Fruit fly (Drosophila melanogaster) whole organism, embryonic: ENCODE data around the gene Bcat.

Source experiments
- Ada2b ChIP-seq: fragments of 200-800 bp; sonication (Bioruptor generic); IDR thresholded peaks from 2 replicates; pipeline ENCODE4 v1.3.6; 2022; ENCODE audit warnings: missing biosample characterization, missing genetic modification characterization
- Aef1 ChIP-seq: fragments of 200-800 bp; sonication (Bioruptor generic); IDR thresholded peaks from 3 replicates; pipeline ENCODE4 v1.3.6; 2022; ENCODE audit warnings: missing biosample characterization, missing genetic modification characterization
- Atf6 ChIP-seq: fragments of 200-800 bp; sonication (Bioruptor generic); IDR thresholded peaks from 2 replicates; pipeline ENCODE4 v1.3.6; 2022; ENCODE audit warnings: missing biosample characterization, missing genetic modification characterization
- Bdp1 ChIP-seq: fragments of 200-800 bp; sonication (Bioruptor generic); optimal IDR thresholded peaks from 3 replicates; lab custom pipeline; 2016; ENCODE audit warnings: missing biosample characterization, missing genetic modification characterization
- BtbVII ChIP-seq: fragments of 200-800 bp; sonication (Bioruptor generic); optimal IDR thresholded peaks from 3 replicates; lab custom pipeline; 2017; ENCODE audit warnings: missing biosample characterization, mild to moderate bottlenecking, missing genetic modification characterization
- CG10366 ChIP-seq: fragments of 200-800 bp; sonication (Bioruptor generic); IDR thresholded peaks from 2 replicates; pipeline ENCODE4 v1.3.6; 2022; ENCODE audit warnings: missing biosample characterization, missing genetic modification characterization
- CG13287 ChIP-seq: fragments of 200-800 bp; sonication (Bioruptor generic); IDR thresholded peaks from 2 replicates; pipeline ENCODE4 v1.3.6; 2022; ENCODE audit warnings: missing biosample characterization, missing genetic modification characterization; ENCODE audit not compliant: partially characterized antibody
- CG13424 ChIP-seq: fragments of 200-800 bp; sonication (Bioruptor generic); optimal IDR thresholded peaks from 2 replicates; lab custom pipeline; 2019; ENCODE audit warnings: missing biosample characterization, mild to moderate bottlenecking, missing genetic modification characterization, moderate library complexity
- CG14860 ChIP-seq: fragments of 200-800 bp; sonication (Bioruptor generic); IDR thresholded peaks from 3 replicates; pipeline ENCODE4 v1.3.6; 2022; ENCODE audit warnings: missing biosample characterization, missing genetic modification characterization; ENCODE audit not compliant: partially characterized antibody
- CG1529 ChIP-seq: fragments of 200-800 bp; sonication (Bioruptor generic); optimal IDR thresholded peaks from 3 replicates; lab custom pipeline; 2018; ENCODE audit warnings: missing biosample characterization, missing genetic modification characterization
- CG15479 ChIP-seq: fragments of 200-800 bp; sonication (Bioruptor generic); optimal IDR thresholded peaks from 3 replicates; lab custom pipeline; 2019; ENCODE audit warnings: missing biosample characterization, mild to moderate bottlenecking, missing genetic modification characterization, moderate library complexity
- CG1832 ChIP-seq: fragments of 200-800 bp; sonication (Bioruptor generic); optimal IDR thresholded peaks from 2 replicates; lab custom pipeline; 2017; ENCODE audit warnings: missing biosample characterization, mild to moderate bottlenecking, missing genetic modification characterization, inconsistent platforms
- CG3407 ChIP-seq: fragments of 200-800 bp; sonication (Bioruptor generic); optimal IDR thresholded peaks from 2 replicates; lab custom pipeline; 2018; ENCODE audit warnings: missing biosample characterization, mild to moderate bottlenecking, missing genetic modification characterization
- CG4854 ChIP-seq: fragments of 200-800 bp; sonication (Bioruptor generic); optimal IDR thresholded peaks from 2 replicates; lab custom pipeline; 2016; ENCODE audit warnings: missing biosample characterization, missing genetic modification characterization, inconsistent platforms
- CG5180 ChIP-seq: fragments of 200-800 bp; sonication (Bioruptor generic); optimal IDR thresholded peaks from 3 replicates; lab custom pipeline; 2017; ENCODE audit warnings: missing biosample characterization, missing genetic modification characterization, mild to moderate bottlenecking, moderate library complexity, missing genetic modification reagents
- CG7271 ChIP-seq: fragments of 200-800 bp; sonication (Bioruptor generic); optimal IDR thresholded peaks from 2 replicates; lab custom pipeline; 2018; ENCODE audit warnings: missing biosample characterization, mild to moderate bottlenecking, missing genetic modification characterization, moderate library complexity
- CG7357 ChIP-seq: fragments of 200-800 bp; sonication (Bioruptor generic); IDR thresholded peaks from 3 replicates; pipeline ENCODE4 v1.3.6; 2022; ENCODE audit warnings: missing biosample characterization, missing genetic modification characterization
- CkIIα-i1 ChIP-seq: fragments of 200-800 bp; sonication (Bioruptor generic); IDR thresholded peaks from 2 replicates; pipeline ENCODE4 v1.3.6; 2022; ENCODE audit warnings: missing biosample characterization, missing genetic modification characterization
- D19B ChIP-seq: fragments of 200-800 bp; sonication (Bioruptor generic); optimal IDR thresholded peaks from 2 replicates; lab custom pipeline; 2017; ENCODE audit warnings: missing biosample characterization, mild to moderate bottlenecking, missing genetic modification characterization
- H15 ChIP-seq: fragments of 200-800 bp; sonication (Bioruptor generic); IDR thresholded peaks from 3 replicates; pipeline ENCODE4 v1.3.6; 2022; ENCODE audit warnings: missing biosample characterization, missing genetic modification characterization
- HLH54F ChIP-seq: fragments of 200-800 bp; sonication (Bioruptor generic); optimal IDR thresholded peaks from 3 replicates; lab custom pipeline; 2016; ENCODE audit warnings: missing biosample characterization, missing genetic modification characterization
- MESR4 ChIP-seq: fragments of 200-800 bp; sonication (Bioruptor generic); optimal IDR thresholded peaks from 2 replicates; lab custom pipeline; 2018; ENCODE audit warnings: missing biosample characterization, mild to moderate bottlenecking, missing genetic modification characterization, moderate library complexity
- Mes4 ChIP-seq: fragments of 200-800 bp; sonication (Bioruptor generic); optimal IDR thresholded peaks from 2 replicates; lab custom pipeline; 2016; ENCODE audit warnings: missing biosample characterization, missing genetic modification characterization
- Mrtf ChIP-seq: fragments of 200-800 bp; sonication (Bioruptor generic); IDR thresholded peaks from 3 replicates; pipeline ENCODE4 v1.3.6; 2022; ENCODE audit warnings: missing biosample characterization, missing genetic modification characterization
- Poxn ChIP-seq: fragments of 200-800 bp; sonication (Bioruptor generic); IDR thresholded peaks from 2 replicates; pipeline ENCODE4 v1.3.6; 2022; ENCODE audit warnings: missing biosample characterization, missing genetic modification characterization
- cad ChIP-seq: fragments of >200 bp; optimal IDR thresholded peaks from 2 replicates; lab custom pipeline; 2017; ENCODE audit warnings: missing biosample characterization, missing genetic modification characterization
- cas ChIP-seq: fragments of 200-800 bp; sonication (Bioruptor generic); IDR thresholded peaks from 2 replicates; pipeline ENCODE4 v1.3.6; 2022; ENCODE audit warnings: missing biosample characterization, missing genetic modification characterization
- caup ChIP-seq: fragments of 200-800 bp; sonication (Bioruptor generic); optimal IDR thresholded peaks from 3 replicates; lab custom pipeline; 2017; ENCODE audit warnings: missing biosample characterization, mild to moderate bottlenecking, missing genetic modification characterization, moderate library complexity; ENCODE audit not compliant: severe bottlenecking
- cg ChIP-seq: fragments of 200-800 bp; sonication (Bioruptor generic); optimal IDR thresholded peaks from 3 replicates; lab custom pipeline; 2019; ENCODE audit warnings: missing biosample characterization, mild to moderate bottlenecking, missing genetic modification characterization, moderate library complexity
- dan ChIP-seq: fragments of 200-800 bp; sonication (Bioruptor generic); IDR thresholded peaks from 2 replicates; pipeline ENCODE4 v1.3.6; 2022; ENCODE audit warnings: missing biosample characterization, missing genetic modification characterization
- danr ChIP-seq: fragments of 200-800 bp; sonication (Bioruptor generic); IDR thresholded peaks from 2 replicates; pipeline ENCODE4 v1.3.6; 2022; ENCODE audit warnings: missing biosample characterization, missing genetic modification characterization
- dmrt99B ChIP-seq: fragments of 200-800 bp; sonication (Bioruptor generic); optimal IDR thresholded peaks from 2 replicates; lab custom pipeline; 2018; ENCODE audit warnings: missing biosample characterization, mild to moderate bottlenecking, missing genetic modification characterization, moderate library complexity
- emc ChIP-seq: fragments of 200-800 bp; sonication (Bioruptor generic); optimal IDR thresholded peaks from 2 replicates; lab custom pipeline; 2016; ENCODE audit warnings: missing biosample characterization, missing genetic modification characterization
- ftz-f1 ChIP-seq: fragments of 200-800 bp; sonication (Bioruptor generic); optimal IDR thresholded peaks from 2 replicates; lab custom pipeline; 2016; ENCODE audit warnings: missing biosample characterization, missing genetic modification characterization
- gce ChIP-seq: fragments of 200-800 bp; sonication (Bioruptor generic); IDR thresholded peaks from 3 replicates; pipeline ENCODE4 v1.3.6; 2022; ENCODE audit warnings: missing biosample characterization, missing genetic modification characterization
- gcm ChIP-seq: fragments of 200-800 bp; sonication (Bioruptor generic); optimal IDR thresholded peaks from 2 replicates; lab custom pipeline; 2019; ENCODE audit warnings: missing biosample characterization, mild to moderate bottlenecking, missing genetic modification characterization, moderate library complexity
- klu ChIP-seq: fragments of 200-800 bp; sonication (Bioruptor generic); IDR thresholded peaks from 2 replicates; pipeline ENCODE4 v1.3.6; 2022; ENCODE audit warnings: missing biosample characterization, missing genetic modification characterization
- lilli ChIP-seq: fragments of 200-800 bp; sonication (Bioruptor generic); optimal IDR thresholded peaks from 3 replicates; lab custom pipeline; 2016; ENCODE audit warnings: missing biosample characterization, missing genetic modification characterization
- luna ChIP-seq: fragments of 200-800 bp; sonication (Bioruptor generic); optimal IDR thresholded peaks from 2 replicates; lab custom pipeline; 2016; ENCODE audit warnings: missing biosample characterization, missing genetic modification characterization
- mld ChIP-seq: fragments of 200-800 bp; sonication (Bioruptor generic); IDR thresholded peaks from 3 replicates; pipeline ENCODE4 v1.3.6; 2022; ENCODE audit warnings: missing biosample characterization, missing genetic modification characterization; ENCODE audit not compliant: partially characterized antibody
- nau ChIP-seq: fragments of 200-800 bp; sonication (Bioruptor generic); optimal IDR thresholded peaks from 3 replicates; lab custom pipeline; 2017; ENCODE audit warnings: missing biosample characterization, mild to moderate bottlenecking, missing genetic modification characterization, missing genetic modification reagents
- nerfin-1 ChIP-seq: fragments of 200-800 bp; sonication (Bioruptor generic); optimal IDR thresholded peaks from 3 replicates; lab custom pipeline; 2019; ENCODE audit warnings: missing biosample characterization, mild to moderate bottlenecking, missing genetic modification characterization, moderate library complexity
- phol ChIP-seq: fragments of 200-800 bp; sonication (Bioruptor generic); optimal IDR thresholded peaks from 3 replicates; lab custom pipeline; 2018; ENCODE audit warnings: missing biosample characterization, mild to moderate bottlenecking, missing genetic modification characterization, moderate library complexity
- pita ChIP-seq: fragments of 200-800 bp; sonication (Bioruptor generic); optimal IDR thresholded peaks from 2 replicates; lab custom pipeline; 2017; ENCODE audit warnings: missing biosample characterization, mild to moderate bottlenecking, missing genetic modification characterization
- prd ChIP-seq, 3 experiments: fragments of >200 bp in 2 of 3; fragments of 200-800 bp in 1 of 3; sonication (Bioruptor generic) in 1 of 3; optimal IDR thresholded peaks in 2 of 3; IDR thresholded peaks in 1 of 3; 2 replicates in 2 of 3; 3 replicates in 1 of 3; pipeline versions ENCODE4 v1.3.6 to Lab custom; 2017 to 2022; ENCODE audit warnings: missing biosample characterization in 1 of 3, missing genetic modification characterization in 1 of 3
- ro ChIP-seq: fragments of 200-800 bp; sonication (Bioruptor generic); IDR thresholded peaks from 2 replicates; pipeline ENCODE4 v1.3.6; 2022; ENCODE audit warnings: missing biosample characterization, missing genetic modification characterization
- shn ChIP-seq: fragments of 200-800 bp; sonication (Bioruptor generic); optimal IDR thresholded peaks from 3 replicates; lab custom pipeline; 2016; ENCODE audit warnings: missing biosample characterization, missing genetic modification characterization
- ssp ChIP-seq: fragments of 200-800 bp; sonication (Bioruptor generic); IDR thresholded peaks from 2 replicates; pipeline ENCODE4 v1.3.6; 2022; ENCODE audit warnings: missing biosample characterization, missing genetic modification characterization
- twi ChIP-seq: fragments of 200-800 bp; optimal IDR thresholded peaks from 2 replicates; lab custom pipeline; 2019; ENCODE audit warnings: missing biosample characterization, mild to moderate bottlenecking, missing genetic modification characterization, moderate library complexity

The Bcat gene

DNA sequence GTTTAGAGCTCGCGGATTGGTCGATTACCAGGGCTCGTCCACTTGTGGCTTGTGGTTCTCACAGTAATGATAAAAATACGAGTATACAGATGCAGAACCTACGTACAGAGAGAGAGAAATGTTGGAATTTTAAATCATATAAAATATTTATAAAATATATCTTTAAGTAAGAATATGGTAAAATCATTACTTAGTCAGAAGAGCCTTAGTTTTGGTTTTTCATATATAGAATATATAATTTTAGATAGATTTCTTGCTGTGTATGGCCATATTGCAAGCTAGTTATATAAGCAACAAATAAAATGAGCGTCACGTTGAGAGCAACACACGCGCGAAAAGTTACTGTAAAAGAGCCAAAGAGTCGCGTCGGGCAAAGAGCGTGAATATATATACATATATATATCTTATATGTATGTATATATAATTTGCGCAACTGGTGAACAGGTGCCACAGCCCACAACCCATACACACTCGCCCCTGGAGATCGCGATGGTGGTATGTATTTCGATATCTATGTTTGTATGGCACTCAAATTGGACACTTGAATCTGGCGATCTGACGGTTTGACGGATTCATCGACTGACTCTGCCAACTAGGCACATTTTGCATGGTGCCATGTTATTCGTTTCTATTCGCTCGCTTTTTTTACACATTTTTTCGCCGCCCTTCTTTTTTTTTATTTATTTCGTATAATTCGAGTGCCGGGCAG is 6.1 kb upstream of the Bcat start (continued):
- peak; percentile 53; the same call in 1 of the 2 replicates for TF ChIP-seq klu (GFP tag; lab: Robert Waterston, UW)
- TF ChIP-seq CG1832 = no peak
- no peak for TF ChIP-seq CG15479 (GFP tag; lab: Kevin White, UChicago)
- peak; percentile 74 for TF ChIP-seq CG13424 (tag; lab: Kevin White, UChicago)
- TF ChIP-seq CG3407 = no peak
- no peak for TF ChIP-seq CG1529 (GFP tag; lab: Kevin White, UChicago)
- TF ChIP-seq CG4854 (GFP tag; lab: Kevin White, UChicago) = no peak
- no peak for TF ChIP-seq CG13287 (GFP tag; lab: Robert Waterston, UW)
- 0 out of 3 replicates have a peak, but pooled peaks have one; percentile 23 for TF ChIP-seq CG7357 (GFP tag; lab: Robert Waterston, UW)
- peak; percentile 66 for TF ChIP-seq dmrt99B
- no peak for TF ChIP-seq nau (GFP tag; lab: Kevin White, UChicago)
- no peak for TF ChIP-seq mld (GFP tag; lab: Robert Waterston, UW)
- no peak for TF ChIP-seq H15 (GFP tag; lab: Robert Waterston, UW)
- peak; percentile 68 for TF ChIP-seq Aef1 (GFP tag; lab: Robert Waterston, UW)
- TF ChIP-seq twi = no peak
- TF ChIP-seq shn (GFP tag; lab: Kevin White, UChicago) = no peak
- TF ChIP-seq cas (GFP tag; lab: Robert Waterston, UW) = peak; percentile 68; the same call in 1 of the 2 replicates
- TF ChIP-seq ftz-f1 = no peak
- peak; percentile 8 for TF ChIP-seq CG5180 (GFP tag; lab: Kevin White, UChicago)
- TF ChIP-seq Poxn = peak; percentile 62
- peak; percentile 65; the same call in 1 of the 3 replicates for TF ChIP-seq Mrtf
- TF ChIP-seq HLH54F = no peak
- TF ChIP-seq nerfin-1 (tag; lab: Kevin White, UChicago) = no peak
- peak; percentile 33 for TF ChIP-seq phol
- TF ChIP-seq ssp = no peak; the same call in 1 of the 2 replicates
- TF ChIP-seq CkIIα-i1 (GFP tag; lab: Robert Waterston, UW) = 0 out of 2 replicates have a peak, but pooled peaks have one; percentile 6
- TF ChIP-seq dan (GFP tag; lab: Robert Waterston, UW) = no peak
- TF ChIP-seq Bdp1 (GFP tag; lab: Kevin White, UChicago) = no peak
- TF ChIP-seq gcm (GFP tag; lab: Kevin White, UChicago) = peak; percentile 18
- TF ChIP-seq Atf6 (GFP tag; lab: Robert Waterston, UW) = peak; percentile 84
- TF ChIP-seq gce (GFP tag; lab: Robert Waterston, UW) = no peak
- TF ChIP-seq D19B (GFP tag; lab: Kevin White, UChicago) = peak; percentile 36
- peak; percentile 48 for TF ChIP-seq CG10366 (GFP tag; lab: Robert Waterston, UW)
- peak; percentile 74 for TF ChIP-seq caup (GFP tag; lab: Kevin White, UChicago)
- no peak for TF ChIP-seq Mes4 (GFP tag; lab: Kevin White, UChicago)
- TF ChIP-seq cg = peak; percentile 18
- TF ChIP-seq CG14860 (GFP tag; lab: Robert Waterston, UW) = no peak
- TF ChIP-seq emc (GFP tag; lab: Kevin White, UChicago) = no peak
- TF ChIP-seq ro = no peak
- no peak for TF ChIP-seq prd (optimal IDR thresholded peaks at IDR 0.05; lab: Kevin White, UChicago)
- peak; percentile 72; the same call in 2 of the 3 replicates for TF ChIP-seq prd (GFP tag; IDR thresholded peaks at IDR 0.05; lab: Robert Waterston, UW)
- TF ChIP-seq luna = no peak
- no peak for TF ChIP-seq cad (GFP tag; lab: Kevin White, UChicago)
- no peak for TF ChIP-seq CG7271
- TF ChIP-seq Ada2b (GFP tag; lab: Robert Waterston, UW) = peak; percentile 68
- peak; percentile 81 for TF ChIP-seq BtbVII (GFP tag; lab: Kevin White, UChicago)
- no peak for TF ChIP-seq pita (GFP tag; lab: Kevin White, UChicago)
- TF ChIP-seq lilli = peak; percentile 16
- no peak for TF ChIP-seq MESR4 (GFP tag; lab: Kevin White, UChicago)
- TF ChIP-seq danr = 0 out of 2 replicates have a peak, but pooled peaks have one; percentile 30
